Worm (Caenorhabditis elegans) whole organism, early embryonic: ENCODE measurements around the gene pho-4.

Experiments used
- B0310.2 ChIP-seq: sonication (generic microtip); optimal IDR thresholded peaks from 2 replicates; lab custom pipeline; 2016; ENCODE audit warnings: mild to moderate bottlenecking, missing genetic modification characterization, missing compliant biosample characterization
- F13C5.2 ChIP-seq: sonication (generic microtip); optimal IDR thresholded peaks from 2 replicates; lab custom pipeline; 2017; ENCODE audit warnings: mild to moderate bottlenecking, missing genetic modification characterization, inconsistent platforms, missing compliant biosample characterization
- aly-1 ChIP-seq: sonication (generic microtip); optimal IDR thresholded peaks from 2 replicates; lab custom pipeline; 2016; ENCODE audit warnings: missing genetic modification characterization, missing compliant biosample characterization
- ama-1 ChIP-seq: fragments of 150-350 bp; optimal IDR thresholded peaks from 2 replicates; lab custom pipeline; 2014
- ceh-13 ChIP-seq: fragments of 200-800 bp; sonication (Bioruptor generic); optimal IDR thresholded peaks from 2 replicates; lab custom pipeline; 2018; ENCODE audit warnings: mild to moderate bottlenecking, missing genetic modification characterization, missing compliant biosample characterization
- ceh-36 ChIP-seq: sonication (generic microtip); optimal IDR thresholded peaks from 2 replicates; lab custom pipeline; 2016; ENCODE audit warnings: missing genetic modification characterization, inconsistent platforms, missing compliant biosample characterization
- ets-7 ChIP-seq: sonication (generic microtip); optimal IDR thresholded peaks from 2 replicates; lab custom pipeline; 2016; ENCODE audit warnings: missing genotype, missing genetic modification characterization, missing compliant biosample characterization
- flt-1 ChIP-seq: fragments of 200-800 bp; sonication (Bioruptor generic); IDR thresholded peaks from 2 replicates; pipeline ENCODE4 v1.3.6; 2022; ENCODE audit warnings: missing genetic modification characterization, missing compliant biosample characterization
- hmbx-1 ChIP-seq: sonication (generic microtip); optimal IDR thresholded peaks from 2 replicates; lab custom pipeline; 2016; ENCODE audit warnings: mild to moderate bottlenecking, missing genetic modification characterization, missing compliant biosample characterization
- hmg-4 ChIP-seq: fragments of 200-800 bp; sonication (Bioruptor generic); optimal IDR thresholded peaks from 2 replicates; lab custom pipeline; 2018; ENCODE audit warnings: mild to moderate bottlenecking, missing genetic modification characterization, missing compliant biosample characterization
- hnd-1 ChIP-seq: sonication (generic microtip); optimal IDR thresholded peaks from 2 replicates; lab custom pipeline; 2016; ENCODE audit warnings: missing genetic modification characterization, missing compliant biosample characterization
- pes-1 ChIP-seq: fragments of 200-800 bp; sonication (Bioruptor generic); IDR thresholded peaks from 2 replicates; pipeline ENCODE4 v1.3.6; 2022; ENCODE audit warnings: missing genetic modification reagents, missing genetic modification characterization, missing compliant biosample characterization
- scrt-1 ChIP-seq: fragments of 200-800 bp; sonication (Bioruptor generic); IDR thresholded peaks from 2 replicates; pipeline ENCODE4 v1.3.6; 2022; ENCODE audit warnings: missing genetic modification characterization, missing compliant biosample characterization
- sea-1 ChIP-seq: fragments of 200-800 bp; sonication (Bioruptor generic); conservative IDR thresholded peaks from 2 replicates; pipeline ENCODE4 v1.3.6; 2022; ENCODE audit warnings: missing genetic modification characterization, missing compliant biosample characterization
- tbx-11 ChIP-seq: fragments of 200-800 bp; sonication (Bioruptor generic); IDR thresholded peaks from 2 replicates; pipeline ENCODE4 v1.3.6; 2022; ENCODE audit warnings: missing genetic modification characterization, missing compliant biosample characterization
- tbx-37 ChIP-seq: fragments of 200-800 bp; sonication (Bioruptor generic); conservative IDR thresholded peaks from 2 replicates; pipeline ENCODE4 v1.3.6; 2022; ENCODE audit warnings: missing genetic modification reagents, missing genetic modification characterization, missing compliant biosample characterization
- tra-4 ChIP-seq: sonication (generic microtip); optimal IDR thresholded peaks from 2 replicates; lab custom pipeline; 2017; ENCODE audit warnings: missing genetic modification characterization, missing compliant biosample characterization

Gene pho-4

ce11 chrII:5191766-5192165, 46.5 kb downstream of the pho-4 start:
- TF ChIP-seq tbx-11 (GFP tag; lab: Robert Waterston, UW) (no peak), tbx-37 (no peak), hmg-4 (GFP tag; lab: Kevin White, UChicago) (no peak), hnd-1 (tag; lab: Kevin White, UChicago) (no peak), ceh-36 (no peak), aly-1 (tag; lab: Kevin White, UChicago) (no peak), hmbx-1 (tag; lab: Kevin White, UChicago) (no peak), flt-1 (GFP tag; lab: Robert Waterston, UW) (no peak), sea-1 (GFP tag; lab: Robert Waterston, UW) (no peak), tra-4 (tag; lab: Kevin White, UChicago) (no peak), scrt-1 (no peak), ets-7 (tag; lab: Kevin White, UChicago) (no peak), F13C5.2 (no peak), B0310.2 (tag; lab: Kevin White, UChicago) (no peak), ama-1 (no peak), pes-1 (no peak), ceh-13 (GFP tag; lab: Kevin White, UChicago) (no peak)

ce11 chrII:5187934-5188333, 50.3 kb downstream of the pho-4 start:
- TF ChIP-seq sea-1 (GFP tag; lab: Robert Waterston, UW) (no peak), pes-1 (no peak), scrt-1 (no peak), aly-1 (tag; lab: Kevin White, UChicago) (no peak), F13C5.2 (no peak), tbx-11 (GFP tag; lab: Robert Waterston, UW) (no peak), flt-1 (GFP tag; lab: Robert Waterston, UW) (no peak), ets-7 (tag; lab: Kevin White, UChicago) (no peak), hnd-1 (tag; lab: Kevin White, UChicago) (no peak), B0310.2 (tag; lab: Kevin White, UChicago) (no peak), tra-4 (tag; lab: Kevin White, UChicago) (no peak), ceh-13 (GFP tag; lab: Kevin White, UChicago) (no peak)

- no peak for TF ChIP-seq F13C5.2
- TF ChIP-seq ets-7 (tag; lab: Kevin White, UChicago) = no peak
- no peak for TF ChIP-seq B0310.2 (tag; lab: Kevin White, UChicago)
- no peak for TF ChIP-seq flt-1 (GFP tag; lab: Robert Waterston, UW)
- no peak for TF ChIP-seq aly-1 (tag; lab: Kevin White, UChicago)
- TF ChIP-seq hmbx-1 (tag; lab: Kevin White, UChicago) = no peak
- no peak for TF ChIP-seq ama-1
- no peak for TF ChIP-seq pes-1
- TF ChIP-seq sea-1 (GFP tag; lab: Robert Waterston, UW) = no peak
- TF ChIP-seq hnd-1 (tag; lab: Kevin White, UChicago) = no peak
- TF ChIP-seq tbx-11 (GFP tag; lab: Robert Waterston, UW) = no peak
Measured at ce11 chrII:5187469-5187868, 50.8 kb downstream of the pho-4 start, which contains the start of gene crh-2. Gene crh-2, minus strand, starts transcription at chrII:5187569.

- no peak for TF ChIP-seq sea-1 (GFP tag; lab: Robert Waterston, UW)
- no peak for TF ChIP-seq aly-1 (tag; lab: Kevin White, UChicago)
- no peak for TF ChIP-seq hmg-4 (GFP tag; lab: Kevin White, UChicago)
- TF ChIP-seq ceh-13 (GFP tag; lab: Kevin White, UChicago) = no peak
- no peak for TF ChIP-seq scrt-1
- no peak for TF ChIP-seq F13C5.2
- TF ChIP-seq hnd-1 (tag; lab: Kevin White, UChicago) = no peak
- TF ChIP-seq flt-1 (GFP tag; lab: Robert Waterston, UW) = no peak
- TF ChIP-seq pes-1 = no peak
- TF ChIP-seq B0310.2 (tag; lab: Kevin White, UChicago) = no peak
- no peak for TF ChIP-seq ama-1
- TF ChIP-seq tra-4 (tag; lab: Kevin White, UChicago) = no peak
- no peak for TF ChIP-seq ceh-36
- no peak for TF ChIP-seq ets-7 (tag; lab: Kevin White, UChicago)
- no peak for TF ChIP-seq tbx-11 (GFP tag; lab: Robert Waterston, UW)
- TF ChIP-seq tbx-37 = no peak
- TF ChIP-seq hmbx-1 (tag; lab: Kevin White, UChicago) = no peak
Measured at ce11 chrII:5186870-5187269, 51.4 kb downstream of the pho-4 start.
